Fruit fly (Drosophila melanogaster): ENCODE results near the gene Idh3a.

Idh3a gene

dm6 chrX:19491984-19492584, 29.5 kb downstream of the Idh3a start, which contains the start of the genes pcm and ND-18:
Gene pcm, minus strand, starts transcription at chrX:19492011.
Gene ND-18, plus strand, starts transcription at chrX:19492421.
- no peak for TF ChIP-seq Myc (optimal IDR thresholded peaks at IDR 0.05)
- no peak for TF ChIP-seq ttk (optimal IDR thresholded peaks at IDR 0.05)
- no peak for TF ChIP-seq h (optimal IDR thresholded peaks at IDR 0.05)
- TF ChIP-seq psq (optimal IDR thresholded peaks at IDR 0.05) = no peak
- no peak for TF ChIP-seq Sin3A (optimal IDR thresholded peaks at IDR 0.05)
- TF ChIP-seq insv (optimal IDR thresholded peaks at IDR 0.05) = no peak

dm6 chrX:19485057-19485456, 36.6 kb downstream of the Idh3a start:
- no peak for TF ChIP-seq psq (optimal IDR thresholded peaks at IDR 0.05)
- TF ChIP-seq Myc (optimal IDR thresholded peaks at IDR 0.05) = no peak
- TF ChIP-seq ttk (optimal IDR thresholded peaks at IDR 0.05) = no peak
- no peak for TF ChIP-seq insv (optimal IDR thresholded peaks at IDR 0.05)
- no peak for TF ChIP-seq h (optimal IDR thresholded peaks at IDR 0.05)
- TF ChIP-seq Sin3A (optimal IDR thresholded peaks at IDR 0.05) = no peak

- TF ChIP-seq psq (optimal IDR thresholded peaks at IDR 0.05) (no peak), h (optimal IDR thresholded peaks at IDR 0.05) (no peak), Sin3A (optimal IDR thresholded peaks at IDR 0.05) (no peak), Myc (optimal IDR thresholded peaks at IDR 0.05) (no peak), insv (optimal IDR thresholded peaks at IDR 0.05) (no peak)
These were observed 41.0 kb downstream of the Idh3a start for dm6 chrX:19480544-19481127.

- TF ChIP-seq ttk (optimal IDR thresholded peaks at IDR 0.05) (no peak), Sin3A (optimal IDR thresholded peaks at IDR 0.05) (no peak), insv (optimal IDR thresholded peaks at IDR 0.05) (no peak), psq (optimal IDR thresholded peaks at IDR 0.05) (no peak), Myc (optimal IDR thresholded peaks at IDR 0.05) (no peak), h (optimal IDR thresholded peaks at IDR 0.05) (no peak)
These were observed 41.7 kb downstream of the Idh3a start, which contains the start of the genes Naa15-16 and mRpS14 for dm6 chrX:19479869-19480326. Gene Naa15-16, plus strand, starts transcription at chrX:19479984. Gene mRpS14, minus strand, starts transcription at chrX:19480238.

dm6 chrX:19479134-19479533, 42.5 kb downstream of the Idh3a start, which contains the start of gene CG32533:
Gene CG32533, minus strand, starts transcription at chrX:19479411.
- TF ChIP-seq Myc (optimal IDR thresholded peaks at IDR 0.05) (no peak), psq (optimal IDR thresholded peaks at IDR 0.05) (no peak), ttk (optimal IDR thresholded peaks at IDR 0.05) (no peak)

- TF ChIP-seq psq (optimal IDR thresholded peaks at IDR 0.05) (no peak), Myc (optimal IDR thresholded peaks at IDR 0.05) (no peak), ttk (optimal IDR thresholded peaks at IDR 0.05) (no peak), Sin3A (optimal IDR thresholded peaks at IDR 0.05) (no peak), h (optimal IDR thresholded peaks at IDR 0.05) (no peak), insv (optimal IDR thresholded peaks at IDR 0.05) (no peak)
These were observed 46.8 kb downstream of the Idh3a start, which contains the start of gene narya for dm6 chrX:19474763-19475162. Gene narya, plus strand, starts transcription at chrX:19475063.
